Worm (Caenorhabditis elegans): ENCODE measurements around the gene math-31.

math-31 gene

ce11 chrII:1901981-1902380, 10.7 kb downstream of the math-31 start, which contains the start of gene math-23:
Gene math-23, plus strand, starts transcription at chrII:1902281.
- TF ChIP-seq nhr-6 (tag; optimal IDR thresholded peaks at IDR 0.05), result no peak
- no peak for TF ChIP-seq set-16 (GFP tag; IDR thresholded peaks at IDR 0.05)
- TF ChIP-seq ztf-7 (tag; optimal IDR thresholded peaks at IDR 0.05), result no peak
- TF ChIP-seq pha-4 (GFP tag; IDR thresholded peaks at IDR 0.05), result no peak
- no peak for TF ChIP-seq pha-4 (tag; optimal IDR thresholded peaks at IDR 0.05)
- no peak for TF ChIP-seq madf-9 (GFP tag; conservative IDR thresholded peaks at IDR 0.05)
- no peak for TF ChIP-seq php-3 (GFP tag; IDR thresholded peaks at IDR 0.05)
- no peak for TF ChIP-seq unc-62 (GFP tag; optimal IDR thresholded peaks at IDR 0.05 in 1 of 2)
- TF ChIP-seq unc-62 (tag; optimal IDR thresholded peaks at IDR 0.05), result no peak
- no peak for TF ChIP-seq nhr-77 (tag; optimal IDR thresholded peaks at IDR 0.05)
- TF ChIP-seq unc-130 (GFP tag; optimal IDR thresholded peaks at IDR 0.05), result no peak
- no peak for TF ChIP-seq rbr-2 (tag; optimal IDR thresholded peaks at IDR 0.05)
- TF ChIP-seq ceh-82 (tag; optimal IDR thresholded peaks at IDR 0.05), result no peak
- TF ChIP-seq ZK546.5 (tag; optimal IDR thresholded peaks at IDR 0.05), result no peak
- no peak for TF ChIP-seq lim-7 (GFP tag; IDR thresholded peaks at IDR 0.05)
- TF ChIP-seq unc-39 (tag; optimal IDR thresholded peaks at IDR 0.05), result no peak
- TF ChIP-seq zip-2 (tag; optimal IDR thresholded peaks at IDR 0.05), result no peak
- no peak for TF ChIP-seq hif-1 (tag; optimal IDR thresholded peaks at IDR 0.05)

- TF ChIP-seq ZK337.2 (GFP tag; IDR thresholded peaks at IDR 0.05) (no peak), lin-15B (tag; optimal IDR thresholded peaks at IDR 0.05) (no peak), spr-1 (tag; optimal IDR thresholded peaks at IDR 0.05) (no peak), ZK546.5 (tag; optimal IDR thresholded peaks at IDR 0.05) (no peak), gei-8 (GFP tag; optimal IDR thresholded peaks at IDR 0.05) (no peak), ceh-32 (tag; optimal IDR thresholded peaks at IDR 0.05; ENCODE audit: poor library complexity) (no peak), nhr-11 (tag; optimal IDR thresholded peaks at IDR 0.05) (no peak), mdl-1 (tag; optimal IDR thresholded peaks at IDR 0.05) (no peak)
Measured at ce11 chrII:1899934-1900333, 12.7 kb downstream of the math-31 start, which contains the start of gene math-24. Gene math-24, plus strand, starts transcription at chrII:1900234.

ce11 chrII:1897936-1898335, 14.7 kb downstream of the math-31 start, which contains the start of gene C46F9.6:
Gene C46F9.6, plus strand, starts transcription at chrII:1898236.
- TF ChIP-seq ceh-82 (tag; optimal IDR thresholded peaks at IDR 0.05) (no peak), lin-38 (GFP tag; IDR thresholded peaks at IDR 0.05) (no peak), ceh-32 (tag; optimal IDR thresholded peaks at IDR 0.05; ENCODE audit: poor library complexity) (no peak), unc-62 (GFP tag; optimal IDR thresholded peaks at IDR 0.05 in 1 of 2) (peak in 1 of 2 experiments; percentile 30), unc-62 (tag; optimal IDR thresholded peaks at IDR 0.05) (no peak), zfp-3 (GFP tag; conservative IDR thresholded peaks at IDR 0.05) (no peak), zip-11 (GFP tag; IDR thresholded peaks at IDR 0.05) (no peak), pqm-1 (tag; optimal IDR thresholded peaks at IDR 0.05) (peak; percentile 8), daf-16 (GFP tag; optimal IDR thresholded peaks at IDR 0.05) (no peak), daf-16 (tag; optimal IDR thresholded peaks at IDR 0.05) (peak; percentile 60), F37D6.2 (tag; optimal IDR thresholded peaks at IDR 0.05) (no peak), ceh-44 (GFP tag; IDR thresholded peaks at IDR 0.05) (no peak)

DNA sequence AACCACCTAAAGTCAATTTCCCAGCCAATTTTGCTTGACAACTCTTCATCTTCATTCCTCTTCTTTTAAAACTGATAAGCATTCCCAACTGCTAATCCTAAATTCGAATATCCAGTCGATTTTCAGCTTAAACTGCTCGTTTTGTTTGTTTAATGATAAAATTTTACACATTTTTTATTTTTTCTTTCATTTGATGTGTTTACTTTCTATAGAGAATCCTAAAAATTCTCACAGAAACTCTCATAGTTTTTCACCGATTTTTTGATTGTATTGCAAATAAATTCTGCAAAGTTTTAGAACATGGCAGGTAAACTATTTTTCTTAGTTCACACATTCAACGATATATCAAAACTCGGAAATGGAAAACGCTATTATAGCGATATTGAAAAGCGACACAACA, 16.9 kb downstream of the math-31 start, which contains the start of gene math-25:
Gene math-25 (plus strand): TSS at position 301 of the 400 bp plus-strand sequence.
- TF ChIP-seq spr-3 (GFP tag; optimal IDR thresholded peaks at IDR 0.05) (no peak), unc-130 (GFP tag; optimal IDR thresholded peaks at IDR 0.05) (no peak), daf-12 (tag; optimal IDR thresholded peaks at IDR 0.05) (no peak), lsy-2 (tag; optimal IDR thresholded peaks at IDR 0.05) (no peak), mdl-1 (tag; optimal IDR thresholded peaks at IDR 0.05) (no peak), lin-29 (GFP tag; IDR thresholded peaks at IDR 0.05) (no peak), F49E8.2 (tag; optimal IDR thresholded peaks at IDR 0.05; ENCODE audit: borderline replicate concordance) (no peak), egl-43 (GFP tag; IDR thresholded peaks at IDR 0.05) (no peak)

Data from whole organism, L4 larva.